Worm (Caenorhabditis elegans) whole organism, L4 larva: ENCODE data around the gene F14D7.6.

Experiments
- D1046.2 ChIP-seq: fragments of 200-800 bp; sonication (Bioruptor generic); IDR thresholded peaks from 2 replicates; pipeline ENCODE4 v1.3.6; 2022; ENCODE audit warnings: missing genetic modification characterization, missing compliant biosample characterization
- F10B5.3 ChIP-seq: sonication (generic microtip); optimal IDR thresholded peaks from 2 replicates; lab custom pipeline; 2016; ENCODE audit warnings: mild to moderate bottlenecking, missing genetic modification characterization, missing compliant biosample characterization
- F26F4.8 ChIP-seq: fragments of 200-800 bp; sonication (Bioruptor generic); conservative IDR thresholded peaks from 2 replicates; pipeline ENCODE4 v1.3.6; 2022; ENCODE audit warnings: missing genetic modification characterization, missing compliant biosample characterization
- F37D6.2 ChIP-seq: sonication (generic microtip); optimal IDR thresholded peaks from 2 replicates; lab custom pipeline; 2016; ENCODE audit warnings: mild to moderate bottlenecking, missing genetic modification characterization, missing compliant biosample characterization
- F49E8.2 ChIP-seq: sonication (generic microtip); optimal IDR thresholded peaks from 2 replicates; lab custom pipeline; 2016; ENCODE audit warnings: missing compliant biosample characterization, mild to moderate bottlenecking, missing genetic modification characterization, borderline replicate concordance
- R02D3.7 ChIP-seq: fragments of 150-350 bp; sonication (generic microtip); optimal IDR thresholded peaks from 3 replicates; lab custom pipeline; 2014; ENCODE audit warnings: missing biosample characterization, missing genetic modification characterization
- Y48G9A.11 ChIP-seq: fragments of 200-800 bp; sonication (Bioruptor generic); IDR thresholded peaks from 2 replicates; pipeline ENCODE4 v1.3.6; 2022; ENCODE audit warnings: missing genetic modification reagents, missing genetic modification characterization, missing compliant biosample characterization
- Y5F2A.4 ChIP-seq: fragments of 200-800 bp; sonication (Bioruptor generic); optimal IDR thresholded peaks from 2 replicates; lab custom pipeline; 2018; ENCODE audit warnings: mild to moderate bottlenecking, missing genetic modification characterization, missing compliant biosample characterization
- ZK337.2 ChIP-seq: fragments of 200-800 bp; sonication (Bioruptor generic); IDR thresholded peaks from 2 replicates; pipeline ENCODE4 v1.3.6; 2022; ENCODE audit warnings: missing genetic modification reagents, missing genetic modification characterization, missing compliant biosample characterization
- aha-1 ChIP-seq: fragments of 150-350 bp; peaks from one replicate; lab custom pipeline; 2014; ENCODE audit warnings: missing biosample characterization, missing genetic modification characterization
- attf-4 ChIP-seq: sonication (generic microtip); optimal IDR thresholded peaks from 3 replicates; lab custom pipeline; 2017; ENCODE audit warnings: missing biosample characterization, missing genetic modification characterization
- ceh-28 ChIP-seq: fragments of 150-350 bp; optimal IDR thresholded peaks from 2 replicates; lab custom pipeline; 2014; ENCODE audit warnings: missing biosample characterization, missing genetic modification reagents, missing genetic modification characterization
- ceh-62 ChIP-seq: sonication (generic microtip); optimal IDR thresholded peaks from 2 replicates; lab custom pipeline; 2017; ENCODE audit warnings: missing biosample characterization, missing genetic modification characterization
- ces-1 ChIP-seq: fragments of 150-350 bp; sonication (generic microtip); optimal IDR thresholded peaks from 4 replicates; lab custom pipeline; 2014; ENCODE audit warnings: missing biosample characterization, missing genetic modification reagents, missing genetic modification characterization
- cey-2 ChIP-seq: sonication (generic microtip); optimal IDR thresholded peaks from 3 replicates; lab custom pipeline; 2017; ENCODE audit warnings: missing genetic modification characterization, mild to moderate bottlenecking, missing compliant biosample characterization, antibody characterized with exemption, borderline replicate concordance; ENCODE audit not compliant: insufficient read depth
- ctbp-1 ChIP-seq: fragments of 200-800 bp; sonication (Bioruptor generic); IDR thresholded peaks from 2 replicates; pipeline ENCODE4 v1.3.6; 2022; ENCODE audit warnings: missing genetic modification reagents, missing genetic modification characterization, missing compliant biosample characterization
- daf-12 ChIP-seq: fragments of 150-350 bp; optimal IDR thresholded peaks from 2 replicates; lab custom pipeline; 2014; ENCODE audit warnings: missing biosample characterization, missing genetic modification reagents, missing genetic modification characterization
- daf-19 ChIP-seq: fragments of 200-800 bp; sonication (Bioruptor generic); conservative IDR thresholded peaks from 2 replicates; pipeline ENCODE4 v1.3.6; 2022; ENCODE audit warnings: missing genetic modification characterization, missing compliant biosample characterization
- daf-8 ChIP-seq: fragments of 200-800 bp; sonication (Bioruptor generic); IDR thresholded peaks from 2 replicates; pipeline ENCODE4 v1.3.6; 2022; ENCODE audit warnings: missing genetic modification characterization, missing compliant biosample characterization
- dve-1 ChIP-seq: sonication (generic microtip); optimal IDR thresholded peaks from 2 replicates; lab custom pipeline; 2017; ENCODE audit warnings: antibody characterized with exemption, mild to moderate bottlenecking, missing genetic modification characterization, missing compliant biosample characterization; ENCODE audit not compliant: insufficient read depth
- egl-27 ChIP-seq: sonication (generic microtip); optimal IDR thresholded peaks from 3 replicates; lab custom pipeline; 2017; ENCODE audit warnings: missing biosample characterization, missing genetic modification reagents, missing genetic modification characterization
- egl-43 ChIP-seq: fragments of 200-800 bp; sonication (Bioruptor generic); IDR thresholded peaks from 2 replicates; pipeline ENCODE4 v1.3.6; 2022; ENCODE audit warnings: missing genetic modification reagents, missing genetic modification characterization, missing compliant biosample characterization
- fkh-10 ChIP-seq: fragments of 150-350 bp; optimal IDR thresholded peaks from 2 replicates; lab custom pipeline; 2014; ENCODE audit warnings: missing biosample characterization, missing genetic modification reagents, missing genetic modification characterization
- fos-1 ChIP-seq: fragments of 150-350 bp; optimal IDR thresholded peaks from 2 replicates; lab custom pipeline; 2014; ENCODE audit warnings: missing biosample characterization, missing genetic modification characterization
- hlh-30 ChIP-seq: sonication (generic microtip); optimal IDR thresholded peaks from 2 replicates; lab custom pipeline; 2017; ENCODE audit warnings: antibody characterized with exemption, mild to moderate bottlenecking, missing genetic modification characterization, missing compliant biosample characterization; ENCODE audit not compliant: insufficient read depth
- lim-7 ChIP-seq: fragments of 200-800 bp; sonication (Bioruptor generic); IDR thresholded peaks from 2 replicates; pipeline ENCODE4 v1.3.6; 2022; ENCODE audit warnings: missing genetic modification characterization, missing compliant biosample characterization
- lin-39 ChIP-seq: fragments of 150-350 bp; optimal IDR thresholded peaks from 2 replicates; lab custom pipeline; 2014; ENCODE audit warnings: missing biosample characterization, missing genetic modification reagents, missing genetic modification characterization
- lir-3 ChIP-seq: sonication (generic microtip); optimal IDR thresholded peaks from 2 replicates; lab custom pipeline; 2016; ENCODE audit warnings: mild to moderate bottlenecking, missing genetic modification characterization, missing compliant biosample characterization
- madf-5 ChIP-seq, 2 experiments: fragments of 200-800 bp; sonication (Bioruptor generic); IDR thresholded peaks; 2 replicates each; pipeline ENCODE4 v1.3.6; 2022; ENCODE audit warnings: missing compliant biosample characterization in 2 of 2, missing genetic modification characterization in 2 of 2
- madf-9 ChIP-seq: fragments of 200-800 bp; sonication (Bioruptor generic); conservative IDR thresholded peaks from 2 replicates; pipeline ENCODE4 v1.3.6; 2022; ENCODE audit warnings: missing genetic modification reagents, missing genetic modification characterization, missing compliant biosample characterization
- mdl-1 ChIP-seq, 2 experiments: fragments of 150-350 bp in 1 of 2; sonication (generic microtip) in 1 of 2; optimal IDR thresholded peaks; 2 replicates each; lab custom pipeline; 2014 to 2017; ENCODE audit warnings: missing biosample characterization in 2 of 2, missing genetic modification characterization in 2 of 2
- mep-1 ChIP-seq: fragments of 150-350 bp; sonication (generic microtip); optimal IDR thresholded peaks from 3 replicates; lab custom pipeline; 2014; ENCODE audit warnings: missing biosample characterization, missing genetic modification characterization
- mes-2 ChIP-seq: sonication (generic microtip); optimal IDR thresholded peaks from 2 replicates; lab custom pipeline; 2016; ENCODE audit warnings: missing genotype, mild to moderate bottlenecking, missing genetic modification characterization, missing compliant biosample characterization; ENCODE audit not compliant: poor library complexity, severe bottlenecking
- mxl-2 ChIP-seq: fragments of 200-800 bp; sonication (Bioruptor generic); conservative IDR thresholded peaks from 2 replicates; pipeline ENCODE4 v1.3.6; 2022; ENCODE audit warnings: missing genetic modification reagents, missing genetic modification characterization, missing compliant biosample characterization
- nhr-10 ChIP-seq: fragments of 150-350 bp; optimal IDR thresholded peaks from 2 replicates; lab custom pipeline; 2014; ENCODE audit warnings: missing biosample characterization, missing genetic modification characterization
- nhr-11 ChIP-seq: fragments of 150-350 bp; optimal IDR thresholded peaks from 2 replicates; lab custom pipeline; 2014; ENCODE audit warnings: missing biosample characterization, missing genetic modification characterization
- nhr-25 ChIP-seq: sonication (generic microtip); optimal IDR thresholded peaks from 2 replicates; lab custom pipeline; 2017; ENCODE audit warnings: missing genetic modification characterization, mild to moderate bottlenecking, missing compliant biosample characterization, antibody characterized with exemption, moderate library complexity, borderline replicate concordance; ENCODE audit not compliant: insufficient read depth
- nhr-28 ChIP-seq: fragments of 150-350 bp; optimal IDR thresholded peaks from 2 replicates; lab custom pipeline; 2014; ENCODE audit warnings: missing biosample characterization, missing genetic modification characterization
- nhr-42 ChIP-seq: fragments of 200-800 bp; sonication (Bioruptor generic); IDR thresholded peaks from 2 replicates; pipeline ENCODE4 v1.3.6; 2022; ENCODE audit warnings: missing genetic modification characterization, missing compliant biosample characterization
- nhr-48 ChIP-seq: sonication (generic microtip); optimal IDR thresholded peaks from 2 replicates; lab custom pipeline; 2016; ENCODE audit warnings: mild to moderate bottlenecking, missing genetic modification characterization, missing compliant biosample characterization
- nhr-6 ChIP-seq: fragments of 150-350 bp; optimal IDR thresholded peaks from 2 replicates; lab custom pipeline; 2014; ENCODE audit warnings: missing biosample characterization, missing genetic modification characterization
- nhr-77 ChIP-seq: fragments of 150-350 bp; optimal IDR thresholded peaks from 2 replicates; lab custom pipeline; 2014; ENCODE audit warnings: missing biosample characterization, missing genetic modification characterization
- rbr-2 ChIP-seq: sonication (generic microtip); optimal IDR thresholded peaks from 2 replicates; lab custom pipeline; 2016; ENCODE audit warnings: missing genotype, missing genetic modification characterization, missing compliant biosample characterization
- saeg-2 ChIP-seq: fragments of 200-800 bp; sonication (Bioruptor generic); IDR thresholded peaks from 2 replicates; pipeline ENCODE4 v1.3.6; 2022; ENCODE audit warnings: missing genetic modification reagents, missing genetic modification characterization, missing compliant biosample characterization
- sdz-12 ChIP-seq: fragments of 200-800 bp; sonication (Bioruptor generic); optimal IDR thresholded peaks from 2 replicates; lab custom pipeline; 2018; ENCODE audit warnings: mild to moderate bottlenecking, missing genetic modification characterization, missing compliant biosample characterization
- skn-1 ChIP-seq: fragments of 150-350 bp; optimal IDR thresholded peaks from 2 replicates; lab custom pipeline; 2014; ENCODE audit warnings: missing biosample characterization, missing genetic modification characterization
- spr-3 ChIP-seq: fragments of 200-800 bp; sonication (Bioruptor generic); optimal IDR thresholded peaks from 2 replicates; lab custom pipeline; 2018; ENCODE audit warnings: mild to moderate bottlenecking, missing genetic modification characterization, missing compliant biosample characterization
- tag-97 ChIP-seq: fragments of 200-800 bp; sonication (Bioruptor generic); IDR thresholded peaks from 2 replicates; pipeline ENCODE4 v1.3.6; 2022; ENCODE audit warnings: missing genetic modification characterization, missing compliant biosample characterization
- unc-130 ChIP-seq: sonication (generic microtip); optimal IDR thresholded peaks from 2 replicates; lab custom pipeline; 2016; ENCODE audit warnings: missing genetic modification reagents, missing genetic modification characterization, missing compliant biosample characterization
- vab-7 ChIP-seq: fragments of 200-800 bp; sonication (Bioruptor generic); IDR thresholded peaks from 2 replicates; pipeline ENCODE4 v1.3.6; 2022; ENCODE audit warnings: missing genetic modification reagents, missing genetic modification characterization, missing compliant biosample characterization
- ztf-11 ChIP-seq: fragments of 150-350 bp; optimal IDR thresholded peaks from 2 replicates; lab custom pipeline; 2014; ENCODE audit warnings: missing biosample characterization, missing genetic modification characterization

Gene F14D7.6

ce11 chrV:14350949-14351348 is 49.7 kb downstream of the F14D7.6 start (continued):
- TF ChIP-seq fkh-10 (GFP tag; lab: Kevin White, UChicago) (peak; percentile 35), nhr-10 (tag; lab: Kevin White, UChicago) (peak; percentile 59), unc-130 (GFP tag; lab: Kevin White, UChicago) (no peak), egl-43 (GFP tag; lab: Robert Waterston, UW) (peak; percentile 86), rbr-2 (peak; percentile 86), vab-7 (peak; percentile 70), nhr-6 (peak; percentile 98), F26F4.8 (GFP tag; lab: Robert Waterston, UW) (no peak), nhr-28 (tag; lab: Kevin White, UChicago) (peak; percentile 88), ceh-28 (no peak), mep-1 (tag; lab: Kevin White, UChicago) (peak; percentile 93), saeg-2 (GFP tag; lab: Robert Waterston, UW) (no peak), ZK337.2 (no peak), ceh-62 (tag; lab: Kevin White, UChicago) (no peak), nhr-48 (peak; percentile 46), mxl-2 (GFP tag; lab: Robert Waterston, UW) (no peak), madf-9 (0 out of 2 replicates have a peak, but pooled peaks have one; percentile 38), lir-3 (tag; lab: Kevin White, UChicago) (no peak), ztf-11 (tag; lab: Kevin White, UChicago) (no peak), egl-27 (tag; lab: Kevin White, UChicago) (no peak), madf-5 (GFP tag; IDR thresholded peaks at IDR 0.05; lab: Robert Waterston, UW) (no peak), cey-2 (tag; lab: Kevin White, UChicago) (no peak), D1046.2 (GFP tag; lab: Robert Waterston, UW) (peak; percentile 61; the same call in 1 of the 2 replicates), daf-12 (tag; lab: Kevin White, UChicago) (no peak), F10B5.3 (tag; lab: Kevin White, UChicago) (no peak), skn-1 (no peak), attf-4 (tag; lab: Kevin White, UChicago) (no peak), daf-8 (GFP tag; lab: Robert Waterston, UW) (no peak), R02D3.7 (tag; lab: Kevin White, UChicago) (no peak), nhr-77 (tag; lab: Kevin White, UChicago) (peak; percentile 87), nhr-11 (tag; lab: Kevin White, UChicago) (peak; percentile 84), lim-7 (GFP tag; lab: Robert Waterston, UW) (0 out of 2 replicates have a peak, but pooled peaks have one; percentile 40), nhr-42 (GFP tag; lab: Robert Waterston, UW) (0 out of 2 replicates have a peak, but pooled peaks have one; percentile 51), F49E8.2 (tag; lab: Kevin White, UChicago) (no peak), Y5F2A.4 (GFP tag; lab: Kevin White, UChicago) (no peak), sdz-12 (no peak), tag-97 (GFP tag; lab: Robert Waterston, UW) (no peak), ctbp-1 (GFP tag; lab: Robert Waterston, UW) (peak; percentile 62; the same call in 1 of the 2 replicates), nhr-25 (tag; lab: Kevin White, UChicago) (peak; percentile 4), hlh-30 (tag; lab: Kevin White, UChicago) (peak; percentile 67), mes-2 (tag; lab: Kevin White, UChicago) (peak; percentile 84), ces-1 (GFP tag; lab: Kevin White, UChicago) (peak; percentile 1), F37D6.2 (peak; percentile 22), daf-19 (GFP tag; lab: Robert Waterston, UW) (no peak), Y48G9A.11 (GFP tag; lab: Robert Waterston, UW) (no peak), fos-1 (no peak), mdl-1 (tag; optimal IDR thresholded peaks at IDR 0.05; lab: Kevin White, UChicago) (peak; percentile 23 to 70), lin-39 (tag; lab: Kevin White, UChicago) (no peak), aha-1 (tag; lab: Kevin White, UChicago) (peak; percentile 99), spr-3 (no peak), dve-1 (tag; lab: Kevin White, UChicago) (peak; percentile 56)
